ENCODE assay signal across 1 fruit fly cellular context in genomic region chr3R:31977548-31978133, dm6.
A peak's percentile ranks its signal among the peaks of the same experiment; 100 is the strongest.
TF ChIP-seq lines count a peak whose summit lies in the region.

Gene CG2003, plus strand, starts transcription at chr3R:31978121.

TF ChIP-seq in whole organism, embryonic, 481 proteins besides CTCF, POLR2A, EP300 and RAD21 (continued from another document):
- TF ChIP-seq dmrt99B (tag; optimal IDR thresholded peaks at IDR 0.05; lab: Kevin White, UChicago) (peak; percentile 54), amos (GFP tag; IDR thresholded peaks at IDR 0.05; lab: Robert Waterston, UW; ENCODE audit: partially characterized antibody) (no peak), CG7928 (GFP tag; optimal IDR thresholded peaks at IDR 0.05; lab: Kevin White, UChicago) (no peak), hbn (GFP tag; IDR thresholded peaks at IDR 0.05; lab: Robert Waterston, UW; ENCODE audit: partially characterized antibody) (no peak), slbo (GFP tag; IDR thresholded peaks at IDR 0.05; lab: Robert Waterston, UW) (peak; percentile 88), Dip3 (GFP tag; optimal IDR thresholded peaks at IDR 0.05; lab: Kevin White, UChicago) (peak; percentile 57), Nf-YA (GFP tag; IDR thresholded peaks at IDR 0.05; lab: Robert Waterston, UW) (no peak), mam (GFP tag; optimal IDR thresholded peaks at IDR 0.05; lab: Kevin White, UChicago) (peak; percentile 36), sisA (GFP tag; IDR thresholded peaks at IDR 0.05; lab: Robert Waterston, UW) (no peak), CG10979 (tag; optimal IDR thresholded peaks at IDR 0.05; lab: Kevin White, UChicago) (no peak), Oaz (GFP tag; IDR thresholded peaks at IDR 0.05; lab: Robert Waterston, UW) (peak; percentile 50), CG16813 (GFP tag; IDR thresholded peaks at IDR 0.05; lab: Robert Waterston, UW; ENCODE audit: partially characterized antibody) (no peak), danr (GFP tag; IDR thresholded peaks at IDR 0.05; lab: Robert Waterston, UW) (0 out of 2 replicates have a peak, but pooled peaks have one; percentile 6), eve (GFP tag; optimal IDR thresholded peaks at IDR 0.05; lab: Kevin White, UChicago) (peak in 1 of 2 experiments; percentile 87), gem (tag; optimal IDR thresholded peaks at IDR 0.05; lab: Kevin White, UChicago) (peak; percentile 82), CG33213 (GFP tag; optimal IDR thresholded peaks at IDR 0.05; lab: Kevin White, UChicago) (peak; percentile 33), psq (GFP tag; optimal IDR thresholded peaks at IDR 0.05; lab: Kevin White, UChicago) (no peak), CG8478 (optimal IDR thresholded peaks at IDR 0.05; lab: Kevin White, UChicago) (no peak), Abd-B (GFP tag; optimal IDR thresholded peaks at IDR 0.05; lab: Kevin White, UChicago) (peak; percentile 64), nmo (GFP tag; optimal IDR thresholded peaks at IDR 0.05; lab: Kevin White, UChicago) (peak; percentile 60), CG6854 (GFP tag; optimal IDR thresholded peaks at IDR 0.05; lab: Kevin White, UChicago) (no peak), CG9876 (GFP tag; optimal IDR thresholded peaks at IDR 0.05; lab: Kevin White, UChicago) (no peak), lola (GFP tag; optimal IDR thresholded peaks at IDR 0.05; lab: Kevin White, UChicago) (no peak), tin (GFP tag; optimal IDR thresholded peaks at IDR 0.05; lab: Kevin White, UChicago) (peak; percentile 27), CG10209 (GFP tag; optimal IDR thresholded peaks at IDR 0.05; lab: Kevin White, UChicago) (peak; percentile 61), NC2β (GFP tag; optimal IDR thresholded peaks at IDR 0.05; lab: Kevin White, UChicago) (no peak), CG12236 (GFP tag; optimal IDR thresholded peaks at IDR 0.05; lab: Kevin White, UChicago) (no peak), dimm (GFP tag; IDR thresholded peaks at IDR 0.05; lab: Robert Waterston, UW) (no peak), Usf (GFP tag; optimal IDR thresholded peaks at IDR 0.05; lab: Kevin White, UChicago) (no peak), CG13775 (GFP tag; optimal IDR thresholded peaks at IDR 0.05; lab: Kevin White, UChicago) (peak; percentile 41), YL-1 (GFP tag; optimal IDR thresholded peaks at IDR 0.05; lab: Kevin White, UChicago) (no peak), CG3407 (GFP tag; optimal IDR thresholded peaks at IDR 0.05; lab: Kevin White, UChicago) (peak; percentile 2)
